Fruit fly (Drosophila melanogaster): ENCODE results near the gene CG7800.

Gene CG7800

dm6 chr3R:8197137-8197536 lies 20.6 kb upstream of the CG7800 start (continued):
- peak; percentile 29 for TF ChIP-seq Chrac-16 (GFP tag; optimal IDR thresholded peaks at IDR 0.05)
- peak; percentile 20 for TF ChIP-seq CG33557 (GFP tag; optimal IDR thresholded peaks at IDR 0.05)
- TF ChIP-seq CG7745 (tag; optimal IDR thresholded peaks at IDR 0.05), result peak; percentile 37
- no peak for TF ChIP-seq toy (GFP tag; IDR thresholded peaks at IDR 0.05)
- peak; percentile 39 for TF ChIP-seq phol (tag; optimal IDR thresholded peaks at IDR 0.05)
- TF ChIP-seq zf30C (GFP tag; optimal IDR thresholded peaks at IDR 0.05), result peak; percentile 54
- TF ChIP-seq Sox100B (GFP tag; optimal IDR thresholded peaks at IDR 0.05), result no peak
- TF ChIP-seq CG30431 (GFP tag; optimal IDR thresholded peaks at IDR 0.05), result peak; percentile 37
- TF ChIP-seq Rfx (GFP tag; IDR thresholded peaks at IDR 0.05), result no peak
- TF ChIP-seq sd (tag; optimal IDR thresholded peaks at IDR 0.05), result no peak
- 0 out of 2 replicates have a peak, but pooled peaks have one; percentile 8 for TF ChIP-seq CG31441 (GFP tag; IDR thresholded peaks at IDR 0.05)
- peak; percentile 5 for TF ChIP-seq CG8924 (tag; optimal IDR thresholded peaks at IDR 0.05)
- no peak for TF ChIP-seq esg (GFP tag; conservative IDR thresholded peaks at IDR 0.05)
- TF ChIP-seq dan (GFP tag; IDR thresholded peaks at IDR 0.05), result no peak
- no peak for TF ChIP-seq Eip74EF (GFP tag; optimal IDR thresholded peaks at IDR 0.05)
- TF ChIP-seq Hr78 (GFP tag; optimal IDR thresholded peaks at IDR 0.05), result no peak
- peak; percentile 31 for TF ChIP-seq ac (GFP tag; optimal IDR thresholded peaks at IDR 0.05)
- no peak for TF ChIP-seq gsb (GFP tag; IDR thresholded peaks at IDR 0.05)
- no peak for TF ChIP-seq CG33213 (GFP tag; optimal IDR thresholded peaks at IDR 0.05)
- TF ChIP-seq dmrt11E (tag; optimal IDR thresholded peaks at IDR 0.05), result peak; percentile 78
- no peak for TF ChIP-seq caup (GFP tag; optimal IDR thresholded peaks at IDR 0.05; ENCODE audit: severe bottlenecking)
- no peak for TF ChIP-seq Dek (tag; optimal IDR thresholded peaks at IDR 0.05)
- TF ChIP-seq zen (tag; optimal IDR thresholded peaks at IDR 0.05), result peak; percentile 64
- peak; percentile 46; the same call in 2 of the 3 replicates for TF ChIP-seq row (GFP tag; IDR thresholded peaks at IDR 0.05)
- TF ChIP-seq CG15696 (tag; optimal IDR thresholded peaks at IDR 0.05), result peak; percentile 73
- TF ChIP-seq CG1602 (GFP tag; optimal IDR thresholded peaks at IDR 0.05), result no peak
- no peak for TF ChIP-seq CG6791 (GFP tag; IDR thresholded peaks at IDR 0.05; ENCODE audit: partially characterized antibody)
- TF ChIP-seq CG1233 (GFP tag; optimal IDR thresholded peaks at IDR 0.05), result peak; percentile 5
- TF ChIP-seq CG2202 (tag; optimal IDR thresholded peaks at IDR 0.05), result peak; percentile 38

dm6 chr3R:8198320-8198719 lies 19.4 kb upstream of the CG7800 start:
- no peak for TF ChIP-seq Rfx (GFP tag; IDR thresholded peaks at IDR 0.05)
- no peak for TF ChIP-seq CG1792 (GFP tag; optimal IDR thresholded peaks at IDR 0.05)
- 0 out of 3 replicates have a peak, but pooled peaks have one; percentile 5 for TF ChIP-seq hb (GFP tag; IDR thresholded peaks at IDR 0.05; ENCODE audit: partially characterized antibody)
- no peak for TF ChIP-seq nerfin-1 (tag; optimal IDR thresholded peaks at IDR 0.05)
- TF ChIP-seq CG11247 (GFP tag; IDR thresholded peaks at IDR 0.05), result no peak
- TF ChIP-seq pho (GFP tag; optimal IDR thresholded peaks at IDR 0.05), result no peak
- 0 out of 2 replicates have a peak, but pooled peaks have one; percentile 21 for TF ChIP-seq CG43689 (GFP tag; IDR thresholded peaks at IDR 0.05)
- no peak for TF ChIP-seq maf-S (GFP tag; optimal IDR thresholded peaks at IDR 0.05)
- TF ChIP-seq Eip74EF (GFP tag; optimal IDR thresholded peaks at IDR 0.05), result no peak
- no peak for TF ChIP-seq Blimp-1 (GFP tag; optimal IDR thresholded peaks at IDR 0.05)
- TF ChIP-seq grn (GFP tag; optimal IDR thresholded peaks at IDR 0.05), result peak; percentile 97
- TF ChIP-seq gt (GFP tag; IDR thresholded peaks at IDR 0.05), result 0 out of 2 replicates have a peak, but pooled peaks have one; percentile 7
- no peak for TF ChIP-seq Dfd (GFP tag; optimal IDR thresholded peaks at IDR 0.05)
- no peak for TF ChIP-seq Hey (tag; optimal IDR thresholded peaks at IDR 0.05)
- TF ChIP-seq CG9876 (GFP tag; optimal IDR thresholded peaks at IDR 0.05), result no peak
- no peak for TF ChIP-seq CG6765 (GFP tag; optimal IDR thresholded peaks at IDR 0.05)
- TF ChIP-seq CG8359 (GFP tag; optimal IDR thresholded peaks at IDR 0.05; ENCODE audit: borderline replicate concordance), result no peak
- TF ChIP-seq CG12391 (tag; optimal IDR thresholded peaks at IDR 0.05), result no peak
- TF ChIP-seq CG16779 (GFP tag; IDR thresholded peaks at IDR 0.05), result no peak
- TF ChIP-seq wek (GFP tag; optimal IDR thresholded peaks at IDR 0.05), result no peak
- TF ChIP-seq nau (GFP tag; optimal IDR thresholded peaks at IDR 0.05), result no peak
- TF ChIP-seq oc (tag; optimal IDR thresholded peaks at IDR 0.05), result peak; percentile 86
- TF ChIP-seq sima (GFP tag; optimal IDR thresholded peaks at IDR 0.05), result no peak

Measured in whole organism, embryonic.